Worm (Caenorhabditis elegans) whole organism, L4 larva: ENCODE data around the gene nck-1.

Source experiments
- ces-1 ChIP-seq: fragments of 150-350 bp; sonication (generic microtip); optimal IDR thresholded peaks from 4 replicates; lab custom pipeline; 2014; ENCODE audit warnings: missing biosample characterization, missing genetic modification reagents, missing genetic modification characterization
- dve-1 ChIP-seq: sonication (generic microtip); optimal IDR thresholded peaks from 2 replicates; lab custom pipeline; 2017; ENCODE audit warnings: antibody characterized with exemption, mild to moderate bottlenecking, missing genetic modification characterization, missing compliant biosample characterization; ENCODE audit not compliant: insufficient read depth
- fos-1 ChIP-seq: fragments of 150-350 bp; optimal IDR thresholded peaks from 2 replicates; lab custom pipeline; 2014; ENCODE audit warnings: missing biosample characterization, missing genetic modification characterization
- hlh-30 ChIP-seq: sonication (generic microtip); optimal IDR thresholded peaks from 2 replicates; lab custom pipeline; 2017; ENCODE audit warnings: antibody characterized with exemption, mild to moderate bottlenecking, missing genetic modification characterization, missing compliant biosample characterization; ENCODE audit not compliant: insufficient read depth
- lin-1 ChIP-seq: fragments of 200-800 bp; sonication (Bioruptor generic); IDR thresholded peaks from 2 replicates; pipeline ENCODE4 v1.3.6; 2022; ENCODE audit warnings: missing genetic modification reagents, missing genetic modification characterization, missing compliant biosample characterization
- lin-13 ChIP-seq: fragments of 150-350 bp; optimal IDR thresholded peaks from 2 replicates; lab custom pipeline; 2014; ENCODE audit warnings: missing biosample characterization, missing genetic modification reagents, missing genetic modification characterization
- mdl-1 ChIP-seq, 2 experiments: fragments of 150-350 bp in 1 of 2; sonication (generic microtip) in 1 of 2; optimal IDR thresholded peaks; 2 replicates each; lab custom pipeline; 2014 to 2017; ENCODE audit warnings: missing biosample characterization in 2 of 2, missing genetic modification characterization in 2 of 2
- nhr-10 ChIP-seq: fragments of 150-350 bp; optimal IDR thresholded peaks from 2 replicates; lab custom pipeline; 2014; ENCODE audit warnings: missing biosample characterization, missing genetic modification characterization
- pha-4 ChIP-seq, 2 experiments: fragments of 150-350 bp in 1 of 2; fragments of 200-800 bp in 1 of 2; sonication (Bioruptor generic) in 1 of 2; IDR thresholded peaks in 1 of 2; optimal IDR thresholded peaks in 1 of 2; 2 replicates each; pipeline versions ENCODE4 v1.3.6 to Lab custom; 2014 to 2022; ENCODE audit warnings: missing genetic modification characterization in 2 of 2, missing genetic modification reagents in 2 of 2, missing biosample characterization in 1 of 2, missing compliant biosample characterization in 1 of 2
- rbr-2 ChIP-seq: sonication (generic microtip); optimal IDR thresholded peaks from 2 replicates; lab custom pipeline; 2016; ENCODE audit warnings: missing genotype, missing genetic modification characterization, missing compliant biosample characterization
- unc-62 ChIP-seq, 3 experiments: fragments of 150-350 bp in 1 of 3; sonication (generic microtip); optimal IDR thresholded peaks in 2 of 3; peaks in 1 of 3; 1 replicate in 1 of 3; 2 replicates in 2 of 3; lab custom pipeline; 2014 to 2017; ENCODE audit warnings: missing biosample characterization in 3 of 3, missing genetic modification characterization in 3 of 3, missing genetic modification reagents in 3 of 3, missing genotype in 1 of 3
- zag-1 ChIP-seq: fragments of 150-350 bp; optimal IDR thresholded peaks from 2 replicates; lab custom pipeline; 2014; ENCODE audit warnings: missing biosample characterization, missing genetic modification characterization
- ztf-11 ChIP-seq: fragments of 150-350 bp; optimal IDR thresholded peaks from 2 replicates; lab custom pipeline; 2014; ENCODE audit warnings: missing biosample characterization, missing genetic modification characterization
- ztf-7 ChIP-seq: fragments of 150-350 bp; optimal IDR thresholded peaks from 2 replicates; lab custom pipeline; 2014; ENCODE audit warnings: missing biosample characterization, missing genetic modification characterization

ce11 chrX:4106896-4107505, 46.2 kb downstream of the nck-1 start, which contains the start of gene R02E4.2:
- TF ChIP-seq lin-13 (GFP tag; lab: Kevin White, UChicago) (no peak), lin-1 (GFP tag; lab: Robert Waterston, UW) (no peak), mdl-1 (tag; optimal IDR thresholded peaks at IDR 0.05; lab: Kevin White, UChicago) (no peak), unc-62 (GFP tag; optimal IDR thresholded peaks at IDR 0.05 in 1 of 2; lab: Kevin White, UChicago) (peak in 1 of 2 experiments; percentile 67), unc-62 (tag; optimal IDR thresholded peaks at IDR 0.05; lab: Kevin White, UChicago) (no peak), rbr-2 (tag; lab: Kevin White, UChicago) (no peak), zag-1 (tag; lab: Kevin White, UChicago) (no peak), ces-1 (GFP tag; lab: Kevin White, UChicago) (no peak), dve-1 (tag; lab: Kevin White, UChicago) (no peak), nhr-10 (tag; lab: Kevin White, UChicago) (no peak), ztf-11 (no peak), pha-4 (GFP tag; IDR thresholded peaks at IDR 0.05; lab: Robert Waterston, UW) (no peak), pha-4 (tag; optimal IDR thresholded peaks at IDR 0.05; lab: Kevin White, UChicago) (no peak), hlh-30 (tag; lab: Kevin White, UChicago) (no peak), ztf-7 (tag; lab: Kevin White, UChicago) (no peak), fos-1 (tag; lab: Kevin White, UChicago) (no peak)
